Fruit fly (Drosophila melanogaster) whole organism, adult: ENCODE measurements around the gene CG16989.

ENCODE experiments used
- CG11617 ChIP-seq: fragments of 200-800 bp; sonication (Bioruptor generic); optimal IDR thresholded peaks from 2 replicates; lab custom pipeline; 2017; ENCODE audit warnings: mild to moderate bottlenecking, missing biosample characterization, missing genetic modification reagents, missing genetic modification characterization
- CG12768 ChIP-seq: fragments of 200-800 bp; sonication (Bioruptor generic); optimal IDR thresholded peaks from 2 replicates; lab custom pipeline; 2017; ENCODE audit warnings: missing biosample characterization, missing genetic modification characterization, mild to moderate bottlenecking, moderate library complexity, missing genetic modification reagents
- CG14711 ChIP-seq: fragments of 200-800 bp; sonication (Bioruptor generic); optimal IDR thresholded peaks from 2 replicates; lab custom pipeline; 2018; ENCODE audit warnings: missing biosample characterization, mild to moderate bottlenecking, missing genetic modification characterization, moderate library complexity
- CG5204 ChIP-seq: fragments of 200-800 bp; sonication (Bioruptor generic); optimal IDR thresholded peaks from 2 replicates; lab custom pipeline; 2016; ENCODE audit warnings: missing biosample characterization, missing genetic modification characterization
- CG7045 ChIP-seq: fragments of 200-800 bp; sonication (Bioruptor generic); optimal IDR thresholded peaks from 2 replicates; lab custom pipeline; 2017; ENCODE audit warnings: missing biosample characterization, mild to moderate bottlenecking, missing genetic modification characterization
- CG7101 ChIP-seq: fragments of 200-800 bp; sonication (Bioruptor generic); optimal IDR thresholded peaks from 2 replicates; lab custom pipeline; 2018; ENCODE audit warnings: missing biosample characterization, mild to moderate bottlenecking, missing genetic modification characterization, moderate library complexity
- Clk ChIP-seq: fragments of 200-800 bp; sonication (Bioruptor generic); optimal IDR thresholded peaks from 2 replicates; lab custom pipeline; 2017; ENCODE audit warnings: missing biosample characterization, missing genetic modification characterization
- Hr96 ChIP-seq: fragments of 200-800 bp; sonication (Bioruptor generic); optimal IDR thresholded peaks from 2 replicates; lab custom pipeline; 2016; ENCODE audit warnings: missing biosample characterization, missing genetic modification characterization
- Mnt ChIP-seq: fragments of 200-800 bp; sonication (Bioruptor generic); optimal IDR thresholded peaks from 2 replicates; lab custom pipeline; 2016; ENCODE audit warnings: missing biosample characterization, mild to moderate bottlenecking, missing genetic modification characterization
- bab1 ChIP-seq: fragments of 200-800 bp; sonication (Bioruptor generic); optimal IDR thresholded peaks from 3 replicates; lab custom pipeline; 2019; ENCODE audit warnings: missing biosample characterization, mild to moderate bottlenecking, missing genetic modification characterization, moderate library complexity
- cic ChIP-seq: fragments of 200-800 bp; sonication (Bioruptor generic); optimal IDR thresholded peaks from 2 replicates; lab custom pipeline; 2017; ENCODE audit warnings: missing biosample characterization, mild to moderate bottlenecking, missing genetic modification characterization, moderate library complexity
- cnc ChIP-seq, 2 experiments: fragments of >200 bp; optimal IDR thresholded peaks; 2 replicates each; lab custom pipeline; 2017
- kay ChIP-seq: fragments of 200-800 bp; sonication (Bioruptor generic); peaks from one replicate; lab custom pipeline; 2016; ENCODE audit warnings: missing biosample characterization, missing genetic modification characterization, borderline replicate concordance
- ovo ChIP-seq: fragments of 200-800 bp; sonication (Bioruptor generic); optimal IDR thresholded peaks from 2 replicates; lab custom pipeline; 2016; ENCODE audit warnings: missing biosample characterization, missing genetic modification characterization
- pad ChIP-seq: fragments of 200-800 bp; sonication (Bioruptor generic); optimal IDR thresholded peaks from 3 replicates; lab custom pipeline; 2017; ENCODE audit warnings: missing biosample characterization, missing genetic modification characterization, mild to moderate bottlenecking, moderate library complexity, missing genetic modification reagents
- tj ChIP-seq: fragments of 200-800 bp; sonication (Bioruptor generic); optimal IDR thresholded peaks from 3 replicates; lab custom pipeline; 2017; ENCODE audit warnings: missing biosample characterization, mild to moderate bottlenecking, missing genetic modification characterization, moderate library complexity

CG16989 gene

DNA sequence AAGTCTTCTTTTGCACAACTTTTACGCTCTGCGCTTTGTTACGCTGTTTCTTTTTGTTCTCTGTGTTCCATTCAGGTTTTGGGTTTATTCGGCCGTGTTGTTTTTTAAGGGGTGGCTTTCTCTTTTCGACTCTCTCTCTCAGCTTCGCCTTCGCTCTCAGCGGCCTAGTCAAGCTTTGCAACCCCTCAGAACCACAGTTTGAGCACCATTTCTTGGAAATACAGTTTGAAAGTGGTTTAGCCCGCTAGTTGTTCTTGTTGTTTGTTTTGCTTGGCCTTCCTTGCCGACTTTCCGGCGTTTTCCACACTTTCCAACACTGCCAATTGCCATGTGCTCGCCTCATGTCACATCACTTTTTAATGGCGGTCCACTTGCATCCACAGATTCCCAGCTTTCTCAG, 48.1 kb downstream of the CG16989 start:
- peak; percentile 83 for TF ChIP-seq Mnt (GFP tag; lab: Kevin White, UChicago)
- TF ChIP-seq ovo (GFP tag; lab: Kevin White, UChicago), result no peak
- TF ChIP-seq cnc (optimal IDR thresholded peaks at IDR 0.05; lab: Kevin White, UChicago), result no peak
- no peak for TF ChIP-seq CG12768
- TF ChIP-seq kay (GFP tag; lab: Kevin White, UChicago), result no peak

DNA sequence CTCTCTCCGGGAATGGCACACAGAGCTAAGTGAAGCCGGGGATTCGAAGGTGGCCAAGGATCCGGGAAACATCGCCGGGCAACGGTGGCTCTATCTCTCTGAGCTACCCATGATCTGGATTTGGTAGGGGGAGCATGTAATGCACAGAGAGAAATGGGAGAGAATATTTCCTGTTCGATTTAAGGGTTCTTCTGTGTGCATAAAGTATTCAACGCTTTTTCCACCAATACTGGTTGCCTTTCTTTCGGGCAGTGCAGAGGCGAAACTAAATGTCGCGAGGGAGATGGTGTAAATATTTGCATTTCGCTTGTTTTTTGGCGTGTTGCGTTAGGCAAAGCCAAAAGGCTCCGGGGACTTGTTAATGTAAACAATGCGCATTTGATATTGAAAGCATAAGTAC, 49.0 kb downstream of the CG16989 start:
- TF ChIP-seq Hr96 (no peak), Clk (GFP tag; lab: Kevin White, UChicago) (no peak), CG11617 (GFP tag; lab: Kevin White, UChicago) (no peak), kay (GFP tag; lab: Kevin White, UChicago) (no peak), tj (GFP tag; lab: Kevin White, UChicago) (no peak), CG14711 (tag; lab: Kevin White, UChicago) (no peak), cic (GFP tag; lab: Kevin White, UChicago) (no peak), CG7101 (tag; lab: Kevin White, UChicago) (no peak)

DNA sequence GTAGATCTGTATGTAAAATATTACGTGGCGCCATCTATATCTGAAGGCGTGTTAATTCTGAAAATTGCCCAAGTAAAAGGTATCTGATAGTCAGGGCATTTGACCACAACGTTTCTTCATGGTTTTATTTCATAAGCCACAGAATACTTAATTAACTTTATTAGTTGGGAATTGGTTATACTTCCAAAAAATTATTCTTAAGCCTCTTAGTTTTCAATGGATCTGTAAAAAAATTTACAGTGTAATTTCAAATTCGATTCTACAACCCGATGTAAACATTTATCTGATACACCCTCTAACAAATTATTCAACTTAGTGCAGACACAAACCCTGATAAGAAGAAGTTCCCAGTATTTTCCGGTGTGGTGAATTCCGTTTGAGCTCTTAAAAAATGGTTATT, 50.5 kb downstream of the CG16989 start:
- no peak for TF ChIP-seq CG5204 (GFP tag; lab: Kevin White, UChicago)
- TF ChIP-seq Mnt (GFP tag; lab: Kevin White, UChicago), result no peak
- no peak for TF ChIP-seq tj (GFP tag; lab: Kevin White, UChicago)
- no peak for TF ChIP-seq pad (GFP tag; lab: Kevin White, UChicago)
- TF ChIP-seq Hr96, result no peak

DNA sequence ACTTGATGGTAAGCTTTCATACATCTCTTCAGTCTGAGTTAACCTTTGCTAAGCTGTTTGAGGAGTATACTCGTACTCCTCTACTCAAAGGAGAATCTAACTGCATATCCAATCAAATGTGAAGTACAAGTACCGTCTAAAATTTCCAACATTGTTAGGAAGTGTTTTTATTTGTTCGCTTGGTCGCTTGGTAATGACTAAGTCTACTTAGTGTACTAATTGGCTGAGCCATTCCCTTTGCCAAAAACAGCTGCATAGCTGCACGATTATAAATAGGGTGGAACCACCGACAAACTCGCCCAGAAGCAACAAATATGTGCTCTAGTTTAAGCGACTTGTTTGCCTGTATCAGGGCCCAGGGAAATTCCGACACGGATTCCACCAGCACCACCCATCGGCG, 51.6 kb downstream of the CG16989 start, which contains the start of gene CG14635:
Gene CG14635 (plus strand): TSS at position 301 of the 400 bp plus-strand sequence.
- TF ChIP-seq bab1 (GFP tag; lab: Kevin White, UChicago) (no peak), CG12768 (no peak), pad (GFP tag; lab: Kevin White, UChicago) (no peak), CG7045 (GFP tag; lab: Kevin White, UChicago) (no peak)
